Fruit fly (Drosophila melanogaster): Measurements from ENCODE around the gene CG33170.
A peak's percentile ranks its signal among the peaks of the same experiment; 100 is the strongest.

CG33170 gene

dm6 chr3L:22868070-22868469, 3.7 kb downstream of the CG33170 start, which contains the start of gene EMC4 (continued):
- TF ChIP-seq ind (GFP tag; optimal IDR thresholded peaks at IDR 0.05), result peak; percentile 46
- no peak for TF ChIP-seq vnd (GFP tag; IDR thresholded peaks at IDR 0.05; ENCODE audit: partially characterized antibody)
- peak; percentile 76 for TF ChIP-seq Dll (GFP tag; IDR thresholded peaks at IDR 0.05; ENCODE audit: partially characterized antibody)
- TF ChIP-seq danr (GFP tag; IDR thresholded peaks at IDR 0.05), result no peak
- TF ChIP-seq Taf1 (GFP tag; IDR thresholded peaks at IDR 0.05), result no peak
- no peak for TF ChIP-seq eve (GFP tag; optimal IDR thresholded peaks at IDR 0.05)
- TF ChIP-seq CG5245 (GFP tag; optimal IDR thresholded peaks at IDR 0.05), result no peak
- TF ChIP-seq Myb (GFP tag; optimal IDR thresholded peaks at IDR 0.05), result peak; percentile 51
- TF ChIP-seq CG3065 (GFP tag; optimal IDR thresholded peaks at IDR 0.05), result no peak
- peak; percentile 10 for TF ChIP-seq CG10147 (GFP tag; optimal IDR thresholded peaks at IDR 0.05)
- TF ChIP-seq Xbp1 (GFP tag; optimal IDR thresholded peaks at IDR 0.05), result peak; percentile 57
- TF ChIP-seq her (GFP tag; optimal IDR thresholded peaks at IDR 0.05), result peak; percentile 65
- TF ChIP-seq CG7987 (GFP tag; optimal IDR thresholded peaks at IDR 0.05), result peak; percentile 44
- TF ChIP-seq CG3847 (GFP tag; IDR thresholded peaks at IDR 0.05), result peak; percentile 76
- TF ChIP-seq chn (GFP tag; optimal IDR thresholded peaks at IDR 0.05), result peak; percentile 44
- TF ChIP-seq abd-A (tag; optimal IDR thresholded peaks at IDR 0.05), result no peak
- no peak for TF ChIP-seq Mes4 (GFP tag; optimal IDR thresholded peaks at IDR 0.05)
- no peak for TF ChIP-seq sisA (GFP tag; IDR thresholded peaks at IDR 0.05)
- no peak for TF ChIP-seq insv (GFP tag; optimal IDR thresholded peaks at IDR 0.05)
- no peak for TF ChIP-seq Oli (tag; optimal IDR thresholded peaks at IDR 0.05)
- TF ChIP-seq prd (optimal IDR thresholded peaks at IDR 0.05), result no peak
- TF ChIP-seq prd (GFP tag; IDR thresholded peaks at IDR 0.05), result no peak
- peak; percentile 61 for TF ChIP-seq Hsf (GFP tag; optimal IDR thresholded peaks at IDR 0.05)
- TF ChIP-seq trem (tag; optimal IDR thresholded peaks at IDR 0.05), result peak; percentile 72
- no peak for TF ChIP-seq CG14441 (GFP tag; IDR thresholded peaks at IDR 0.05)
- TF ChIP-seq crp (GFP tag; optimal IDR thresholded peaks at IDR 0.05), result peak in 1 of 2 experiments; percentile 16
- TF ChIP-seq CG16813 (GFP tag; IDR thresholded peaks at IDR 0.05; ENCODE audit: partially characterized antibody), result peak; percentile 69; the same call in 2 of the 3 replicates
- 0 out of 2 replicates have a peak, but pooled peaks have one; percentile 41 for TF ChIP-seq peb (GFP tag; IDR thresholded peaks at IDR 0.05)
- peak; percentile 32 for TF ChIP-seq CG30020 (tag; optimal IDR thresholded peaks at IDR 0.05)
- TF ChIP-seq inv (GFP tag; IDR thresholded peaks at IDR 0.05; ENCODE audit: partially characterized antibody), result peak; percentile 41; the same call in 1 of the 2 replicates
- peak; percentile 43 for TF ChIP-seq nau (GFP tag; optimal IDR thresholded peaks at IDR 0.05)
- peak; percentile 24 for TF ChIP-seq CG1647 (GFP tag; optimal IDR thresholded peaks at IDR 0.05)
- TF ChIP-seq CG13123 (GFP tag; optimal IDR thresholded peaks at IDR 0.05), result peak; percentile 3
- no peak for TF ChIP-seq Dip3 (GFP tag; optimal IDR thresholded peaks at IDR 0.05)
- TF ChIP-seq CG7556 (GFP tag; optimal IDR thresholded peaks at IDR 0.05), result peak; percentile 29
- peak; percentile 59 for TF ChIP-seq sug (tag; optimal IDR thresholded peaks at IDR 0.05)
- no peak for TF ChIP-seq en (GFP tag; optimal IDR thresholded peaks at IDR 0.05)
- TF ChIP-seq Hr3 (GFP tag; optimal IDR thresholded peaks at IDR 0.05), result peak; percentile 28
- no peak for TF ChIP-seq CG10274 (GFP tag; optimal IDR thresholded peaks at IDR 0.05)
- no peak for TF ChIP-seq fd3F (GFP tag; optimal IDR thresholded peaks at IDR 0.05)
- TF ChIP-seq CG9215 (GFP tag; IDR thresholded peaks at IDR 0.05), result no peak
- TF ChIP-seq HHEX (GFP tag; optimal IDR thresholded peaks at IDR 0.05), result peak; percentile 7
- TF ChIP-seq Dad (GFP tag; optimal IDR thresholded peaks at IDR 0.05), result peak; percentile 56
- no peak for TF ChIP-seq cg (GFP tag; optimal IDR thresholded peaks at IDR 0.05)
- no peak for TF ChIP-seq CG15696 (tag; optimal IDR thresholded peaks at IDR 0.05)
- TF ChIP-seq CG12659 (GFP tag; optimal IDR thresholded peaks at IDR 0.05), result peak; percentile 60
- peak; percentile 14 for TF ChIP-seq NC2β (GFP tag; optimal IDR thresholded peaks at IDR 0.05)
- TF ChIP-seq CG7357 (GFP tag; IDR thresholded peaks at IDR 0.05), result no peak
- peak; percentile 62; the same call in 1 of the 2 replicates for TF ChIP-seq slbo (GFP tag; IDR thresholded peaks at IDR 0.05)
- no peak for TF ChIP-seq CG3838 (GFP tag; optimal IDR thresholded peaks at IDR 0.05)
- no peak for TF ChIP-seq p53 (GFP tag; optimal IDR thresholded peaks at IDR 0.05)

Data from whole organism, embryonic.